Fruit fly (Drosophila melanogaster): Measurements from ENCODE around the gene PDCD-5.

PDCD-5 gene

dm6 chr3L:16231857-16232256 is at the start of gene PDCD-5, which contains the start of gene MED10:
TSS of gene PDCD-5 (minus strand) at chr3L:16232038.
TSS of gene MED10 (plus strand) at chr3L:16232084.
- TF ChIP-seq CG17801 (GFP tag; optimal IDR thresholded peaks at IDR 0.05; ENCODE audit: partially characterized antibody), result peak; percentile 60

- TF ChIP-seq CG17801 (GFP tag; optimal IDR thresholded peaks at IDR 0.05; ENCODE audit: partially characterized antibody), result no peak
These were observed 48.2 kb upstream of the PDCD-5 start, which contains the start of gene CG13064 for dm6 chr3L:16279987-16280454. TSS of gene CG13064 (plus strand) at chr3L:16280404.

- TF ChIP-seq CG17801 (GFP tag; optimal IDR thresholded peaks at IDR 0.05; ENCODE audit: partially characterized antibody), result no peak
These were observed 47.3 kb upstream of the PDCD-5 start, which contains the start of gene CG13050 for dm6 chr3L:16279171-16279570. TSS of gene CG13050 (minus strand) at chr3L:16279271.

dm6 chr3L:16277135-16277534 is 45.3 kb upstream of the PDCD-5 start, which contains the start of gene CG13065:
TSS of gene CG13065 (plus strand) at chr3L:16277435.
- TF ChIP-seq CG17801 (GFP tag; optimal IDR thresholded peaks at IDR 0.05; ENCODE audit: partially characterized antibody), result no peak

dm6 chr3L:16275391-16276017 is 43.7 kb upstream of the PDCD-5 start:
- no peak for TF ChIP-seq CG17801 (GFP tag; optimal IDR thresholded peaks at IDR 0.05; ENCODE audit: partially characterized antibody)

dm6 chr3L:16272338-16272959 is 40.6 kb upstream of the PDCD-5 start, which contains the start of gene CG13066:
TSS of gene CG13066 (plus strand) at chr3L:16272909.
- no peak for TF ChIP-seq CG17801 (GFP tag; optimal IDR thresholded peaks at IDR 0.05; ENCODE audit: partially characterized antibody)

dm6 chr3L:16270802-16271332 is 39.0 kb upstream of the PDCD-5 start, which contains the start of the genes CG34248 and CG13067:
TSS of gene CG34248 (minus strand) at chr3L:16270902.
TSS of gene CG13067 (plus strand) at chr3L:16271282.
- TF ChIP-seq CG17801 (GFP tag; optimal IDR thresholded peaks at IDR 0.05; ENCODE audit: partially characterized antibody), result no peak

- TF ChIP-seq CG17801 (GFP tag; optimal IDR thresholded peaks at IDR 0.05; ENCODE audit: partially characterized antibody), result no peak
These were observed 37.3 kb upstream of the PDCD-5 start, which contains the start of gene CG13068 for dm6 chr3L:16269092-16269491. TSS of gene CG13068 (plus strand) at chr3L:16269392.

- no peak for TF ChIP-seq CG17801 (GFP tag; optimal IDR thresholded peaks at IDR 0.05; ENCODE audit: partially characterized antibody)
These were observed 36.4 kb upstream of the PDCD-5 start, which contains the start of gene CG4950 for dm6 chr3L:16268106-16268733. TSS of gene CG4950 (minus strand) at chr3L:16268156.

dm6 chr3L:16265000-16265399 is 33.2 kb upstream of the PDCD-5 start, which contains the start of the genes CG13051 and CG13069:
TSS of gene CG13051 (minus strand) at chr3L:16265100.
TSS of gene CG13069 (plus strand) at chr3L:16265385.
- TF ChIP-seq CG17801 (GFP tag; optimal IDR thresholded peaks at IDR 0.05; ENCODE audit: partially characterized antibody), result no peak

dm6 chr3L:16263043-16263442 is 31.2 kb upstream of the PDCD-5 start, which contains the start of gene CG13070:
TSS of gene CG13070 (plus strand) at chr3L:16263343.
- no peak for TF ChIP-seq CG17801 (GFP tag; optimal IDR thresholded peaks at IDR 0.05; ENCODE audit: partially characterized antibody)

dm6 chr3L:16262440-16262839 is 30.6 kb upstream of the PDCD-5 start, which contains the start of gene CG13071:
TSS of gene CG13071 (plus strand) at chr3L:16262740.
- no peak for TF ChIP-seq CG17801 (GFP tag; optimal IDR thresholded peaks at IDR 0.05; ENCODE audit: partially characterized antibody)

- no peak for TF ChIP-seq CG17801 (GFP tag; optimal IDR thresholded peaks at IDR 0.05; ENCODE audit: partially characterized antibody)
These were observed 29.7 kb upstream of the PDCD-5 start, which contains the start of gene CG34247 for dm6 chr3L:16261505-16261904. TSS of gene CG34247 (minus strand) at chr3L:16261605.

- no peak for TF ChIP-seq CG17801 (GFP tag; optimal IDR thresholded peaks at IDR 0.05; ENCODE audit: partially characterized antibody)
These were observed 27.7 kb upstream of the PDCD-5 start, which contains the start of gene CG13053 for dm6 chr3L:16259552-16259951. TSS of gene CG13053 (minus strand) at chr3L:16259722.

All from ovary, adult (tissue).